Worm (Caenorhabditis elegans) whole organism, L4 larva: Measurements from ENCODE around the gene srh-31.

Source experiments
- ZK546.5 ChIP-seq, 2 experiments: sonication (generic microtip); optimal IDR thresholded peaks; 2 replicates each; lab custom pipeline; 2017; ENCODE audit warnings: missing biosample characterization in 2 of 2, missing genetic modification characterization in 2 of 2
- aha-1 ChIP-seq: fragments of 150-350 bp; peaks from one replicate; lab custom pipeline; 2014; ENCODE audit warnings: missing biosample characterization, missing genetic modification characterization
- aly-2 ChIP-seq: sonication (generic microtip); optimal IDR thresholded peaks from 2 replicates; lab custom pipeline; 2018; ENCODE audit warnings: missing biosample characterization, missing genetic modification characterization
- attf-4 ChIP-seq: sonication (generic microtip); optimal IDR thresholded peaks from 3 replicates; lab custom pipeline; 2017; ENCODE audit warnings: missing biosample characterization, missing genetic modification characterization
- ceh-28 ChIP-seq: fragments of 150-350 bp; optimal IDR thresholded peaks from 2 replicates; lab custom pipeline; 2014; ENCODE audit warnings: missing biosample characterization, missing genetic modification reagents, missing genetic modification characterization
- ceh-62 ChIP-seq: sonication (generic microtip); optimal IDR thresholded peaks from 2 replicates; lab custom pipeline; 2017; ENCODE audit warnings: missing biosample characterization, missing genetic modification characterization
- ctbp-1 ChIP-seq: fragments of 200-800 bp; sonication (Bioruptor generic); IDR thresholded peaks from 2 replicates; pipeline ENCODE4 v1.3.6; 2022; ENCODE audit warnings: missing genetic modification reagents, missing genetic modification characterization, missing compliant biosample characterization
- daf-12 ChIP-seq: fragments of 150-350 bp; optimal IDR thresholded peaks from 2 replicates; lab custom pipeline; 2014; ENCODE audit warnings: missing biosample characterization, missing genetic modification reagents, missing genetic modification characterization
- daf-16 ChIP-seq, 3 experiments: sonication (generic microtip); optimal IDR thresholded peaks; 2 replicates each; lab custom pipeline; 2016 to 2017; ENCODE audit warnings: missing genetic modification characterization in 3 of 3, missing genetic modification reagents in 3 of 3, mild to moderate bottlenecking in 2 of 3, missing compliant biosample characterization in 2 of 3, missing biosample characterization in 1 of 3, moderate library complexity in 1 of 3
- daf-8 ChIP-seq: fragments of 200-800 bp; sonication (Bioruptor generic); IDR thresholded peaks from 2 replicates; pipeline ENCODE4 v1.3.6; 2022; ENCODE audit warnings: missing genetic modification characterization, missing compliant biosample characterization
- dmd-6 ChIP-seq: fragments of 200-800 bp; sonication (Bioruptor generic); IDR thresholded peaks from 2 replicates; pipeline ENCODE4 v1.3.6; 2022; ENCODE audit warnings: missing genetic modification reagents, missing genetic modification characterization, missing compliant biosample characterization
- dmd-8 ChIP-seq: fragments of 200-800 bp; sonication (Bioruptor generic); IDR thresholded peaks from 2 replicates; pipeline ENCODE4 v1.3.6; 2022; ENCODE audit warnings: missing genetic modification characterization, missing compliant biosample characterization
- dmd-9 ChIP-seq: fragments of 200-800 bp; sonication (Bioruptor generic); IDR thresholded peaks from 2 replicates; pipeline ENCODE4 v1.3.6; 2022; ENCODE audit warnings: missing genetic modification reagents, missing genetic modification characterization, missing compliant biosample characterization
- egl-27 ChIP-seq: sonication (generic microtip); optimal IDR thresholded peaks from 3 replicates; lab custom pipeline; 2017; ENCODE audit warnings: missing biosample characterization, missing genetic modification reagents, missing genetic modification characterization
- egl-43 ChIP-seq: fragments of 200-800 bp; sonication (Bioruptor generic); IDR thresholded peaks from 2 replicates; pipeline ENCODE4 v1.3.6; 2022; ENCODE audit warnings: missing genetic modification reagents, missing genetic modification characterization, missing compliant biosample characterization
- hlh-11 ChIP-seq: fragments of 200-800 bp; sonication (Bioruptor generic); optimal IDR thresholded peaks from 2 replicates; lab custom pipeline; 2018; ENCODE audit warnings: mild to moderate bottlenecking, missing genetic modification characterization, missing compliant biosample characterization
- hmg-1.1 ChIP-seq: fragments of 200-800 bp; sonication (Bioruptor generic); IDR thresholded peaks from 2 replicates; pipeline ENCODE4 v1.3.6; 2022; ENCODE audit warnings: missing genetic modification reagents, missing genetic modification characterization, missing compliant biosample characterization
- lir-3 ChIP-seq: sonication (generic microtip); optimal IDR thresholded peaks from 2 replicates; lab custom pipeline; 2016; ENCODE audit warnings: mild to moderate bottlenecking, missing genetic modification characterization, missing compliant biosample characterization
- lsy-2 ChIP-seq, 2 experiments: fragments of 150-350 bp in 1 of 2; sonication (generic microtip) in 1 of 2; optimal IDR thresholded peaks; 2 replicates each; lab custom pipeline; 2014 to 2017; ENCODE audit warnings: missing biosample characterization in 2 of 2, missing genetic modification characterization in 2 of 2
- mxl-2 ChIP-seq: fragments of 200-800 bp; sonication (Bioruptor generic); conservative IDR thresholded peaks from 2 replicates; pipeline ENCODE4 v1.3.6; 2022; ENCODE audit warnings: missing genetic modification reagents, missing genetic modification characterization, missing compliant biosample characterization
- nhr-111 ChIP-seq: fragments of 200-800 bp; sonication (Bioruptor generic); optimal IDR thresholded peaks from 2 replicates; lab custom pipeline; 2018; ENCODE audit warnings: mild to moderate bottlenecking, missing genetic modification characterization, missing compliant biosample characterization
- nhr-28 ChIP-seq: fragments of 150-350 bp; optimal IDR thresholded peaks from 2 replicates; lab custom pipeline; 2014; ENCODE audit warnings: missing biosample characterization, missing genetic modification characterization
- nhr-42 ChIP-seq: fragments of 200-800 bp; sonication (Bioruptor generic); IDR thresholded peaks from 2 replicates; pipeline ENCODE4 v1.3.6; 2022; ENCODE audit warnings: missing genetic modification characterization, missing compliant biosample characterization
- nhr-48 ChIP-seq: sonication (generic microtip); optimal IDR thresholded peaks from 2 replicates; lab custom pipeline; 2016; ENCODE audit warnings: mild to moderate bottlenecking, missing genetic modification characterization, missing compliant biosample characterization
- pha-4 ChIP-seq, 2 experiments: fragments of 150-350 bp in 1 of 2; fragments of 200-800 bp in 1 of 2; sonication (Bioruptor generic) in 1 of 2; IDR thresholded peaks in 1 of 2; optimal IDR thresholded peaks in 1 of 2; 2 replicates each; pipeline versions ENCODE4 v1.3.6 to Lab custom; 2014 to 2022; ENCODE audit warnings: missing genetic modification characterization in 2 of 2, missing genetic modification reagents in 2 of 2, missing biosample characterization in 1 of 2, missing compliant biosample characterization in 1 of 2
- php-3 ChIP-seq: fragments of 200-800 bp; sonication (Bioruptor generic); IDR thresholded peaks from 2 replicates; pipeline ENCODE4 v1.3.6; 2022; ENCODE audit warnings: missing genetic modification reagents, missing genetic modification characterization, missing compliant biosample characterization
- pqm-1 ChIP-seq: sonication (generic microtip); optimal IDR thresholded peaks from 2 replicates; lab custom pipeline; 2017; ENCODE audit warnings: missing biosample characterization, missing genetic modification characterization
- rbr-2 ChIP-seq: sonication (generic microtip); optimal IDR thresholded peaks from 2 replicates; lab custom pipeline; 2016; ENCODE audit warnings: missing genotype, missing genetic modification characterization, missing compliant biosample characterization
- sdz-12 ChIP-seq: fragments of 200-800 bp; sonication (Bioruptor generic); optimal IDR thresholded peaks from 2 replicates; lab custom pipeline; 2018; ENCODE audit warnings: mild to moderate bottlenecking, missing genetic modification characterization, missing compliant biosample characterization
- set-16 ChIP-seq: fragments of 200-800 bp; sonication (Bioruptor generic); IDR thresholded peaks from 2 replicates; pipeline ENCODE4 v1.3.6; 2022; ENCODE audit warnings: missing genetic modification reagents, missing genetic modification characterization, missing compliant biosample characterization
- snpc-4 ChIP-seq: fragments of 150-350 bp; optimal IDR thresholded peaks from 2 replicates; lab custom pipeline; 2014; ENCODE audit warnings: missing biosample characterization, missing genetic modification characterization
- spr-1 ChIP-seq: sonication (generic microtip); optimal IDR thresholded peaks from 2 replicates; lab custom pipeline; 2016; ENCODE audit warnings: mild to moderate bottlenecking, missing genetic modification characterization, missing compliant biosample characterization
- tag-97 ChIP-seq: fragments of 200-800 bp; sonication (Bioruptor generic); IDR thresholded peaks from 2 replicates; pipeline ENCODE4 v1.3.6; 2022; ENCODE audit warnings: missing genetic modification characterization, missing compliant biosample characterization
- tra-1 ChIP-seq: fragments of 200-800 bp; sonication (Bioruptor generic); IDR thresholded peaks from 2 replicates; pipeline ENCODE4 v1.3.6; 2022; ENCODE audit warnings: missing genetic modification reagents, missing genetic modification characterization, missing compliant biosample characterization
- zfp-2 ChIP-seq: sonication (generic microtip); optimal IDR thresholded peaks from 2 replicates; lab custom pipeline; 2016; ENCODE audit warnings: mild to moderate bottlenecking, missing genetic modification characterization, missing compliant biosample characterization
- zfp-3 ChIP-seq: fragments of 200-800 bp; sonication (Bioruptor generic); conservative IDR thresholded peaks from 2 replicates; pipeline ENCODE4 v1.3.6; 2022; ENCODE audit warnings: missing genetic modification reagents, missing genetic modification characterization, missing compliant biosample characterization

srh-31 gene

ce11 chrV:17659228-17659627 lies 47.9 kb upstream of the srh-31 start, which contains the start of gene fbxa-108 (continued):
- TF ChIP-seq ZK546.5 (tag; optimal IDR thresholded peaks at IDR 0.05; lab: Kevin White, UChicago), result no peak
- TF ChIP-seq daf-12 (tag; lab: Kevin White, UChicago), result no peak
- TF ChIP-seq snpc-4 (tag; lab: Kevin White, UChicago), result no peak
- TF ChIP-seq lir-3 (tag; lab: Kevin White, UChicago), result no peak
- TF ChIP-seq pha-4 (GFP tag; IDR thresholded peaks at IDR 0.05; lab: Robert Waterston, UW), result no peak; the same call in 1 of the 2 replicates
- no peak for TF ChIP-seq pha-4 (tag; optimal IDR thresholded peaks at IDR 0.05; lab: Kevin White, UChicago)
- no peak for TF ChIP-seq aly-2
- TF ChIP-seq ceh-28, result no peak
- TF ChIP-seq egl-27 (tag; lab: Kevin White, UChicago), result no peak
- TF ChIP-seq aha-1 (tag; lab: Kevin White, UChicago), result peak; percentile 94
- no peak for TF ChIP-seq ceh-62
- TF ChIP-seq attf-4 (tag; lab: Kevin White, UChicago), result no peak
- TF ChIP-seq rbr-2 (tag; lab: Kevin White, UChicago), result no peak
- TF ChIP-seq zfp-2 (tag; lab: Kevin White, UChicago), result no peak
- no peak for TF ChIP-seq tag-97 (GFP tag; lab: Robert Waterston, UW)
- TF ChIP-seq nhr-42 (GFP tag; lab: Robert Waterston, UW), result no peak
- TF ChIP-seq hmg-1.1 (GFP tag; lab: Robert Waterston, UW), result no peak
- TF ChIP-seq sdz-12 (GFP tag; lab: Kevin White, UChicago), result no peak
- TF ChIP-seq spr-1, result no peak
- no peak for TF ChIP-seq nhr-111 (GFP tag; lab: Kevin White, UChicago)
- TF ChIP-seq egl-43 (GFP tag; lab: Robert Waterston, UW), result no peak
- TF ChIP-seq zfp-3 (GFP tag; lab: Robert Waterston, UW), result no peak
- peak; percentile 91 for TF ChIP-seq nhr-48 (tag; lab: Kevin White, UChicago)
- TF ChIP-seq dmd-9 (GFP tag; lab: Robert Waterston, UW), result no peak
- peak; percentile 85 for TF ChIP-seq php-3

DNA sequence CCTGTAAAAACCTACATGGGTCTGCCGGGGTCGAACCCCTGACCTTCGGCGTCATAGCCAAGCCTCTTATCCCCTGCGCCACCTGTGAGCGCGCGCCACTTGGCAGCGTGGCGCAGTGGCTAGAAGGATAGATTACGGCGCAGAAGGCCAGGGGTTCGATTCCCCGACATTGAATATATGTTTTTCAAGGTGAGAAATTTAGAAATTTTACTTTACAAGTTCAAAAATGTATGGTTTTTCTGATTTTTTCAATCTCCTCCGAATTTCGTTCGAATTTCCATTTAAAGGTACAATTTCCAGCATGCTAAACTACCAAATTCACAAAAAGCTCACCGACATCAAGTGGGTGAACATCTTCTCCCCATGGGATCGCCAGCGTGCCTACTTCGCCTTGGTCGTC lies 47.1 kb upstream of the srh-31 start, which contains the start of gene dgat-2:
Gene dgat-2 (plus strand): TSS at position 301 of the 400 bp plus-strand sequence.
- TF ChIP-seq pha-4 (GFP tag; IDR thresholded peaks at IDR 0.05; lab: Robert Waterston, UW) (no peak), pha-4 (tag; optimal IDR thresholded peaks at IDR 0.05; lab: Kevin White, UChicago) (no peak), aha-1 (tag; lab: Kevin White, UChicago) (peak; percentile 19), egl-27 (tag; lab: Kevin White, UChicago) (no peak), lsy-2 (tag; optimal IDR thresholded peaks at IDR 0.05; lab: Kevin White, UChicago) (no peak), daf-16 (GFP tag; optimal IDR thresholded peaks at IDR 0.05; lab: Kevin White, UChicago) (no peak), daf-16 (tag; optimal IDR thresholded peaks at IDR 0.05; lab: Kevin White, UChicago) (no peak), tag-97 (GFP tag; lab: Robert Waterston, UW) (no peak), set-16 (GFP tag; lab: Robert Waterston, UW) (peak; percentile 66)

- no peak for TF ChIP-seq dmd-8
- peak; percentile 65; the same call in 1 of the 2 replicates for TF ChIP-seq php-3
- no peak for TF ChIP-seq ctbp-1
- no peak for TF ChIP-seq mxl-2
- TF ChIP-seq daf-16 (GFP tag; optimal IDR thresholded peaks at IDR 0.05; lab: Kevin White, UChicago), result no peak
- TF ChIP-seq daf-16 (tag; optimal IDR thresholded peaks at IDR 0.05; lab: Kevin White, UChicago), result peak; percentile 92
- TF ChIP-seq aha-1 (tag; lab: Kevin White, UChicago), result peak; percentile 40
- peak; percentile 58 for TF ChIP-seq nhr-28 (tag; lab: Kevin White, UChicago)
- peak; percentile 57 for TF ChIP-seq hlh-11 (tag; lab: Kevin White, UChicago)
- TF ChIP-seq tra-1, result 0 out of 2 replicates have a peak, but pooled peaks have one; percentile 34
- TF ChIP-seq dmd-6 (GFP tag; lab: Robert Waterston, UW), result peak; percentile 86
- TF ChIP-seq daf-8, result no peak
- peak; percentile 82 for TF ChIP-seq pqm-1
- TF ChIP-seq daf-12 (tag; lab: Kevin White, UChicago), result no peak
These were observed 44.9 kb upstream of the srh-31 start for ce11 chrV:17662260-17662659.
